Worm (Caenorhabditis elegans) whole organism, L4 larva: ENCODE measurements around the gene F46G11.6.

ENCODE experiments used
- F10B5.3 ChIP-seq: sonication (generic microtip); optimal IDR thresholded peaks from 2 replicates; lab custom pipeline; 2016; ENCODE audit warnings: mild to moderate bottlenecking, missing genetic modification characterization, missing compliant biosample characterization
- F26F4.8 ChIP-seq: fragments of 200-800 bp; sonication (Bioruptor generic); conservative IDR thresholded peaks from 2 replicates; pipeline ENCODE4 v1.3.6; 2022; ENCODE audit warnings: missing genetic modification characterization, missing compliant biosample characterization
- F44E2.7 ChIP-seq: fragments of 200-800 bp; sonication (Bioruptor generic); IDR thresholded peaks from 2 replicates; pipeline ENCODE4 v2.1.2; 2022; ENCODE audit warnings: missing genetic modification characterization, missing compliant biosample characterization
- F49E8.2 ChIP-seq: sonication (generic microtip); optimal IDR thresholded peaks from 2 replicates; lab custom pipeline; 2016; ENCODE audit warnings: missing compliant biosample characterization, mild to moderate bottlenecking, missing genetic modification characterization, borderline replicate concordance
- R02D3.7 ChIP-seq: fragments of 150-350 bp; sonication (generic microtip); optimal IDR thresholded peaks from 3 replicates; lab custom pipeline; 2014; ENCODE audit warnings: missing biosample characterization, missing genetic modification characterization
- T20F7.1 ChIP-seq: fragments of 200-800 bp; sonication (Bioruptor generic); optimal IDR thresholded peaks from 2 replicates; lab custom pipeline; 2018; ENCODE audit warnings: mild to moderate bottlenecking, missing genetic modification characterization, missing compliant biosample characterization
- Y105C5A.15 ChIP-seq: fragments of 200-800 bp; sonication (Bioruptor generic); IDR thresholded peaks from 2 replicates; pipeline ENCODE4 v1.3.6; 2022; ENCODE audit warnings: missing genetic modification characterization, missing compliant biosample characterization
- Y75B8A.6 ChIP-seq: fragments of 200-800 bp; sonication (Bioruptor generic); IDR thresholded peaks from 2 replicates; pipeline ENCODE4 v1.3.6; 2022; ENCODE audit warnings: missing genetic modification reagents, missing genetic modification characterization, missing compliant biosample characterization
- ZK337.2 ChIP-seq: fragments of 200-800 bp; sonication (Bioruptor generic); IDR thresholded peaks from 2 replicates; pipeline ENCODE4 v1.3.6; 2022; ENCODE audit warnings: missing genetic modification reagents, missing genetic modification characterization, missing compliant biosample characterization
- aha-1 ChIP-seq: fragments of 150-350 bp; peaks from one replicate; lab custom pipeline; 2014; ENCODE audit warnings: missing biosample characterization, missing genetic modification characterization
- attf-4 ChIP-seq: sonication (generic microtip); optimal IDR thresholded peaks from 3 replicates; lab custom pipeline; 2017; ENCODE audit warnings: missing biosample characterization, missing genetic modification characterization
- ceh-32 ChIP-seq: sonication (generic microtip); optimal IDR thresholded peaks from 2 replicates; lab custom pipeline; 2016; ENCODE audit warnings: mild to moderate bottlenecking, missing genetic modification characterization, missing compliant biosample characterization; ENCODE audit not compliant: poor library complexity
- ceh-62 ChIP-seq: sonication (generic microtip); optimal IDR thresholded peaks from 2 replicates; lab custom pipeline; 2017; ENCODE audit warnings: missing biosample characterization, missing genetic modification characterization
- ceh-82 ChIP-seq: sonication (generic microtip); optimal IDR thresholded peaks from 2 replicates; lab custom pipeline; 2017; ENCODE audit warnings: missing biosample characterization, missing genetic modification characterization
- ces-1 ChIP-seq: fragments of 150-350 bp; sonication (generic microtip); optimal IDR thresholded peaks from 4 replicates; lab custom pipeline; 2014; ENCODE audit warnings: missing biosample characterization, missing genetic modification reagents, missing genetic modification characterization
- cey-2 ChIP-seq: sonication (generic microtip); optimal IDR thresholded peaks from 3 replicates; lab custom pipeline; 2017; ENCODE audit warnings: missing genetic modification characterization, mild to moderate bottlenecking, missing compliant biosample characterization, antibody characterized with exemption, borderline replicate concordance; ENCODE audit not compliant: insufficient read depth
- daf-16 ChIP-seq, 3 experiments: sonication (generic microtip); optimal IDR thresholded peaks; 2 replicates each; lab custom pipeline; 2016 to 2017; ENCODE audit warnings: missing genetic modification characterization in 3 of 3, missing genetic modification reagents in 3 of 3, mild to moderate bottlenecking in 2 of 3, missing compliant biosample characterization in 2 of 3, missing biosample characterization in 1 of 3, moderate library complexity in 1 of 3
- daf-8 ChIP-seq: fragments of 200-800 bp; sonication (Bioruptor generic); IDR thresholded peaks from 2 replicates; pipeline ENCODE4 v1.3.6; 2022; ENCODE audit warnings: missing genetic modification characterization, missing compliant biosample characterization
- dmd-6 ChIP-seq: fragments of 200-800 bp; sonication (Bioruptor generic); IDR thresholded peaks from 2 replicates; pipeline ENCODE4 v1.3.6; 2022; ENCODE audit warnings: missing genetic modification reagents, missing genetic modification characterization, missing compliant biosample characterization
- dmd-8 ChIP-seq: fragments of 200-800 bp; sonication (Bioruptor generic); IDR thresholded peaks from 2 replicates; pipeline ENCODE4 v1.3.6; 2022; ENCODE audit warnings: missing genetic modification characterization, missing compliant biosample characterization
- dmd-9 ChIP-seq: fragments of 200-800 bp; sonication (Bioruptor generic); IDR thresholded peaks from 2 replicates; pipeline ENCODE4 v1.3.6; 2022; ENCODE audit warnings: missing genetic modification reagents, missing genetic modification characterization, missing compliant biosample characterization
- dpl-1 ChIP-seq: fragments of 150-350 bp; optimal IDR thresholded peaks from 2 replicates; lab custom pipeline; 2014; ENCODE audit warnings: missing biosample characterization, missing genetic modification reagents, missing genetic modification characterization
- duxl-1 ChIP-seq: sonication (generic microtip); optimal IDR thresholded peaks from 2 replicates; lab custom pipeline; 2016; ENCODE audit warnings: mild to moderate bottlenecking, missing genetic modification characterization, moderate library complexity, missing compliant biosample characterization; ENCODE audit not compliant: poor library complexity
- egl-27 ChIP-seq: sonication (generic microtip); optimal IDR thresholded peaks from 3 replicates; lab custom pipeline; 2017; ENCODE audit warnings: missing biosample characterization, missing genetic modification reagents, missing genetic modification characterization
- egl-43 ChIP-seq: fragments of 200-800 bp; sonication (Bioruptor generic); IDR thresholded peaks from 2 replicates; pipeline ENCODE4 v1.3.6; 2022; ENCODE audit warnings: missing genetic modification reagents, missing genetic modification characterization, missing compliant biosample characterization
- hif-1 ChIP-seq, 2 experiments: sonication (generic microtip); optimal IDR thresholded peaks; 2 replicates each; lab custom pipeline; 2016 to 2017; ENCODE audit warnings: missing compliant biosample characterization in 2 of 2, missing genetic modification characterization in 2 of 2, missing genetic modification reagents in 2 of 2, missing genotype in 2 of 2, mild to moderate bottlenecking in 1 of 2
- hlh-11 ChIP-seq: fragments of 200-800 bp; sonication (Bioruptor generic); optimal IDR thresholded peaks from 2 replicates; lab custom pipeline; 2018; ENCODE audit warnings: mild to moderate bottlenecking, missing genetic modification characterization, missing compliant biosample characterization
- hlh-30 ChIP-seq: sonication (generic microtip); optimal IDR thresholded peaks from 2 replicates; lab custom pipeline; 2017; ENCODE audit warnings: antibody characterized with exemption, mild to moderate bottlenecking, missing genetic modification characterization, missing compliant biosample characterization; ENCODE audit not compliant: insufficient read depth
- lim-7 ChIP-seq: fragments of 200-800 bp; sonication (Bioruptor generic); IDR thresholded peaks from 2 replicates; pipeline ENCODE4 v1.3.6; 2022; ENCODE audit warnings: missing genetic modification characterization, missing compliant biosample characterization
- lin-1 ChIP-seq: fragments of 200-800 bp; sonication (Bioruptor generic); IDR thresholded peaks from 2 replicates; pipeline ENCODE4 v1.3.6; 2022; ENCODE audit warnings: missing genetic modification reagents, missing genetic modification characterization, missing compliant biosample characterization
- lin-13 ChIP-seq: fragments of 150-350 bp; optimal IDR thresholded peaks from 2 replicates; lab custom pipeline; 2014; ENCODE audit warnings: missing biosample characterization, missing genetic modification reagents, missing genetic modification characterization
- lin-15B ChIP-seq: fragments of 150-350 bp; sonication (generic microtip); optimal IDR thresholded peaks from 3 replicates; lab custom pipeline; 2014; ENCODE audit warnings: missing biosample characterization, missing genetic modification characterization
- lin-38 ChIP-seq: fragments of 200-800 bp; sonication (Bioruptor generic); IDR thresholded peaks from 2 replicates; pipeline ENCODE4 v1.3.6; 2022; ENCODE audit warnings: missing genetic modification reagents, missing genetic modification characterization, missing compliant biosample characterization
- lin-39 ChIP-seq: fragments of 150-350 bp; optimal IDR thresholded peaks from 2 replicates; lab custom pipeline; 2014; ENCODE audit warnings: missing biosample characterization, missing genetic modification reagents, missing genetic modification characterization
- lir-3 ChIP-seq: sonication (generic microtip); optimal IDR thresholded peaks from 2 replicates; lab custom pipeline; 2016; ENCODE audit warnings: mild to moderate bottlenecking, missing genetic modification characterization, missing compliant biosample characterization
- madf-5 ChIP-seq, 2 experiments: fragments of 200-800 bp; sonication (Bioruptor generic); IDR thresholded peaks; 2 replicates each; pipeline ENCODE4 v1.3.6; 2022; ENCODE audit warnings: missing compliant biosample characterization in 2 of 2, missing genetic modification characterization in 2 of 2
- madf-9 ChIP-seq: fragments of 200-800 bp; sonication (Bioruptor generic); conservative IDR thresholded peaks from 2 replicates; pipeline ENCODE4 v1.3.6; 2022; ENCODE audit warnings: missing genetic modification reagents, missing genetic modification characterization, missing compliant biosample characterization
- mdl-1 ChIP-seq, 2 experiments: fragments of 150-350 bp in 1 of 2; sonication (generic microtip) in 1 of 2; optimal IDR thresholded peaks; 2 replicates each; lab custom pipeline; 2014 to 2017; ENCODE audit warnings: missing biosample characterization in 2 of 2, missing genetic modification characterization in 2 of 2
- nhr-10 ChIP-seq: fragments of 150-350 bp; optimal IDR thresholded peaks from 2 replicates; lab custom pipeline; 2014; ENCODE audit warnings: missing biosample characterization, missing genetic modification characterization
- nhr-25 ChIP-seq: sonication (generic microtip); optimal IDR thresholded peaks from 2 replicates; lab custom pipeline; 2017; ENCODE audit warnings: missing genetic modification characterization, mild to moderate bottlenecking, missing compliant biosample characterization, antibody characterized with exemption, moderate library complexity, borderline replicate concordance; ENCODE audit not compliant: insufficient read depth
- nhr-41 ChIP-seq: fragments of 200-800 bp; sonication (Bioruptor generic); IDR thresholded peaks from 2 replicates; pipeline ENCODE4 v1.3.6; 2022; ENCODE audit warnings: missing genetic modification reagents, missing genetic modification characterization, missing compliant biosample characterization
- nhr-76 ChIP-seq: fragments of 150-350 bp; optimal IDR thresholded peaks from 2 replicates; lab custom pipeline; 2014; ENCODE audit warnings: missing biosample characterization, missing genetic modification characterization
- pqm-1 ChIP-seq: sonication (generic microtip); optimal IDR thresholded peaks from 2 replicates; lab custom pipeline; 2017; ENCODE audit warnings: missing biosample characterization, missing genetic modification characterization
- saeg-2 ChIP-seq: fragments of 200-800 bp; sonication (Bioruptor generic); IDR thresholded peaks from 2 replicates; pipeline ENCODE4 v1.3.6; 2022; ENCODE audit warnings: missing genetic modification reagents, missing genetic modification characterization, missing compliant biosample characterization
- sdz-12 ChIP-seq: fragments of 200-800 bp; sonication (Bioruptor generic); optimal IDR thresholded peaks from 2 replicates; lab custom pipeline; 2018; ENCODE audit warnings: mild to moderate bottlenecking, missing genetic modification characterization, missing compliant biosample characterization
- spr-3 ChIP-seq: fragments of 200-800 bp; sonication (Bioruptor generic); optimal IDR thresholded peaks from 2 replicates; lab custom pipeline; 2018; ENCODE audit warnings: mild to moderate bottlenecking, missing genetic modification characterization, missing compliant biosample characterization
- tag-97 ChIP-seq: fragments of 200-800 bp; sonication (Bioruptor generic); IDR thresholded peaks from 2 replicates; pipeline ENCODE4 v1.3.6; 2022; ENCODE audit warnings: missing genetic modification characterization, missing compliant biosample characterization
- unc-130 ChIP-seq: sonication (generic microtip); optimal IDR thresholded peaks from 2 replicates; lab custom pipeline; 2016; ENCODE audit warnings: missing genetic modification reagents, missing genetic modification characterization, missing compliant biosample characterization
- zfp-2 ChIP-seq: sonication (generic microtip); optimal IDR thresholded peaks from 2 replicates; lab custom pipeline; 2016; ENCODE audit warnings: mild to moderate bottlenecking, missing genetic modification characterization, missing compliant biosample characterization
- ztf-11 ChIP-seq: fragments of 150-350 bp; optimal IDR thresholded peaks from 2 replicates; lab custom pipeline; 2014; ENCODE audit warnings: missing biosample characterization, missing genetic modification characterization

Gene F46G11.6

DNA sequence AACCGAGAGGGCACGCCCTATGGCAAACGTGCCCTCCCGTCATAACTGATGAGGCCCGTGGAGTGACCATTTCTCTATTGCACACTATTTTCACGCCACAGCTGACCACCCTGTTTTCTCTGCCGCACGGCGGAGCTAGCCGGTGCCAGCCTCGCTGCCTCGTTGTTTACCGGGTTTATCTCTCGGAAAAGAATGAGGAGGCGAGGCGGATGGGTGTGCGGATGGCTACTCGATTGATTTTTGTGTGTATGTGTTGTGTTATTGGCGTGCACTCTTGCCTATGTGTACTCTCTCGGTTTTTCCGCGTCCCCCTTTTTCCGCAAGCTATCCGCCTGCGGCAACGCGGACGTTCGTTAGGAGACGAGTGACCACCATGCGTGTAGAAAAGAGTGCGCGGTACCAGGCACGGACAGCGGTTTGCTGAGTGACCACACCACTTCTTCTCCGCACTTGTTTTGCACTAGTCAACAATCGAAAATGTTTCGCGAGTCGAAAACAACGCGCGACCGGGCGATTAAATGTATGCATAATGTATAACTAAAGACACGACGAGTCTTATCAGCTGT is 25.8 kb downstream of the F46G11.6 start (continued):
- TF ChIP-seq daf-16 (GFP tag; optimal IDR thresholded peaks at IDR 0.05; lab: Kevin White, UChicago) (peak; percentile 43 to 98), daf-16 (tag; optimal IDR thresholded peaks at IDR 0.05; lab: Kevin White, UChicago) (peak; percentile 97), attf-4 (tag; lab: Kevin White, UChicago) (peak; percentile 19), cey-2 (no peak), lin-38 (GFP tag; lab: Robert Waterston, UW) (no peak), tag-97 (no peak), dmd-8 (GFP tag; lab: Robert Waterston, UW) (no peak), daf-8 (GFP tag; lab: Robert Waterston, UW) (no peak), nhr-25 (tag; lab: Kevin White, UChicago) (no peak), pqm-1 (tag; lab: Kevin White, UChicago) (no peak), nhr-76 (no peak), ceh-32 (tag; lab: Kevin White, UChicago) (peak; percentile 69), unc-130 (GFP tag; lab: Kevin White, UChicago) (no peak), lin-39 (no peak), ces-1 (GFP tag; lab: Kevin White, UChicago) (no peak), Y105C5A.15 (GFP tag; lab: Robert Waterston, UW) (no peak), R02D3.7 (tag; lab: Kevin White, UChicago) (no peak), spr-3 (GFP tag; lab: Kevin White, UChicago) (no peak), Y75B8A.6 (no peak), aha-1 (tag; lab: Kevin White, UChicago) (peak; percentile 94), lir-3 (tag; lab: Kevin White, UChicago) (no peak), hlh-30 (tag; lab: Kevin White, UChicago) (peak; percentile 84), dpl-1 (peak; percentile 46), hif-1 (tag; optimal IDR thresholded peaks at IDR 0.05; lab: Kevin White, UChicago) (peak in 1 of 2 experiments; percentile 79), dmd-6 (GFP tag; lab: Robert Waterston, UW) (peak; percentile 27; the same call in 1 of the 2 replicates), madf-9 (peak; percentile 65), egl-43 (GFP tag; lab: Robert Waterston, UW) (no peak), lim-7 (GFP tag; lab: Robert Waterston, UW) (no peak), madf-5 (GFP tag; IDR thresholded peaks at IDR 0.05; lab: Robert Waterston, UW) (no peak), lin-15B (no peak), mdl-1 (tag; optimal IDR thresholded peaks at IDR 0.05; lab: Kevin White, UChicago) (peak; percentile 64 to 93), nhr-10 (no peak), F10B5.3 (tag; lab: Kevin White, UChicago) (peak; percentile 42), lin-1 (GFP tag; lab: Robert Waterston, UW) (no peak), dmd-9 (GFP tag; lab: Robert Waterston, UW) (no peak), ceh-62 (no peak), sdz-12 (GFP tag; lab: Kevin White, UChicago) (no peak), nhr-41 (GFP tag; lab: Robert Waterston, UW) (no peak), egl-27 (no peak), duxl-1 (tag; lab: Kevin White, UChicago) (no peak), hlh-11 (tag; lab: Kevin White, UChicago) (peak; percentile 100), ZK337.2 (GFP tag; lab: Robert Waterston, UW) (no peak), T20F7.1 (GFP tag; lab: Kevin White, UChicago) (no peak), F49E8.2 (tag; lab: Kevin White, UChicago) (no peak), lin-13 (GFP tag; lab: Kevin White, UChicago) (no peak), F26F4.8 (GFP tag; lab: Robert Waterston, UW) (no peak), zfp-2 (tag; lab: Kevin White, UChicago) (no peak), F44E2.7 (GFP tag; lab: Robert Waterston, UW) (no peak), saeg-2 (GFP tag; lab: Robert Waterston, UW) (0 out of 2 replicates have a peak, but pooled peaks have one; percentile 63), ceh-82 (no peak), ztf-11 (tag; lab: Kevin White, UChicago) (no peak)
